Fruit fly (Drosophila melanogaster) whole organism, prepupa: Measurements from ENCODE around the gene CG45011.

Experiments used
- Blimp-1 ChIP-seq: fragments of 200-800 bp; sonication (Bioruptor generic); optimal IDR thresholded peaks from 3 replicates; lab custom pipeline; 2017; ENCODE audit warnings: missing biosample characterization, missing genetic modification characterization, mild to moderate bottlenecking, moderate library complexity, missing genetic modification reagents
- CG31627 ChIP-seq: fragments of 200-800 bp; sonication (Bioruptor generic); optimal IDR thresholded peaks from 3 replicates; lab custom pipeline; 2016; ENCODE audit warnings: missing biosample characterization, missing genetic modification characterization
- CG34406 ChIP-seq: fragments of 200-800 bp; sonication (Bioruptor generic); optimal IDR thresholded peaks from 3 replicates; lab custom pipeline; 2016; ENCODE audit warnings: missing biosample characterization, missing genetic modification characterization
- CG3919 ChIP-seq: fragments of 200-800 bp; sonication (Bioruptor generic); optimal IDR thresholded peaks from 3 replicates; lab custom pipeline; 2016; ENCODE audit warnings: missing biosample characterization, missing genetic modification characterization
- CG6163 ChIP-seq: fragments of 200-800 bp; sonication (Bioruptor generic); IDR thresholded peaks from 3 replicates; pipeline ENCODE4 v1.3.6; 2022; ENCODE audit warnings: missing biosample characterization, missing genetic modification characterization
- CG7368 ChIP-seq: fragments of 200-800 bp; sonication (Bioruptor generic); optimal IDR thresholded peaks from 3 replicates; lab custom pipeline; 2016; ENCODE audit warnings: missing biosample characterization, missing genetic modification characterization
- CG8319 ChIP-seq: fragments of 200-800 bp; sonication (Bioruptor generic); optimal IDR thresholded peaks from 3 replicates; lab custom pipeline; 2016; ENCODE audit warnings: missing biosample characterization, missing genetic modification characterization
- CG8632 ChIP-seq: fragments of 200-800 bp; sonication (Bioruptor generic); optimal IDR thresholded peaks from 3 replicates; lab custom pipeline; 2016; ENCODE audit warnings: missing biosample characterization, missing genetic modification characterization
- Eip75B ChIP-seq: fragments of 200-800 bp; sonication (Bioruptor generic); optimal IDR thresholded peaks from 3 replicates; lab custom pipeline; 2016; ENCODE audit warnings: missing biosample characterization, missing genetic modification characterization
- Hr39 ChIP-seq: fragments of 200-800 bp; sonication (Bioruptor generic); optimal IDR thresholded peaks from 2 replicates; lab custom pipeline; 2016; ENCODE audit warnings: missing biosample characterization, missing genetic modification characterization
- acj6 ChIP-seq: fragments of 200-800 bp; sonication (Bioruptor generic); optimal IDR thresholded peaks from 3 replicates; lab custom pipeline; 2016; ENCODE audit warnings: missing biosample characterization, missing genetic modification characterization
- fd85E ChIP-seq: fragments of 200-800 bp; sonication (Bioruptor generic); optimal IDR thresholded peaks from 3 replicates; lab custom pipeline; 2016; ENCODE audit warnings: missing biosample characterization, missing genetic modification characterization
- pdm3 ChIP-seq: fragments of 200-800 bp; sonication (Bioruptor generic); optimal IDR thresholded peaks from 3 replicates; lab custom pipeline; 2016; ENCODE audit warnings: missing biosample characterization, missing genetic modification characterization

dm6 chr2L:11849658-11850057 is 15.8 kb downstream of the CG45011 start, which contains the start of gene Mal-B2:
- no peak for TF ChIP-seq Eip75B (GFP tag; lab: Kevin White, UChicago)
- no peak for TF ChIP-seq CG3919 (GFP tag; lab: Kevin White, UChicago)
- no peak for TF ChIP-seq CG7368 (GFP tag; lab: Kevin White, UChicago)
- TF ChIP-seq CG8319 (GFP tag; lab: Kevin White, UChicago): no peak
- no peak for TF ChIP-seq CG31627
- TF ChIP-seq Blimp-1 (GFP tag; lab: Kevin White, UChicago): no peak
- TF ChIP-seq CG34406 (GFP tag; lab: Kevin White, UChicago): no peak
- no peak for TF ChIP-seq acj6 (GFP tag; lab: Kevin White, UChicago)
- TF ChIP-seq Hr39 (GFP tag; lab: Kevin White, UChicago): no peak
- TF ChIP-seq CG6163 (GFP tag; lab: Robert Waterston, UW): no peak
- TF ChIP-seq CG8632: no peak
- TF ChIP-seq fd85E (GFP tag; lab: Kevin White, UChicago): no peak
- TF ChIP-seq pdm3 (GFP tag; lab: Kevin White, UChicago): no peak
